Worm (Caenorhabditis elegans) whole organism, mixed stage, embryonic: Measurements from ENCODE around the gene tat-1.

ENCODE experiments used
- elt-3 ChIP-seq: fragments of 150-350 bp; optimal IDR thresholded peaks from 2 replicates; lab custom pipeline; 2014; ENCODE audit warnings: missing biosample characterization, missing genetic modification characterization
- lin-13 ChIP-seq: fragments of 150-350 bp; optimal IDR thresholded peaks from 2 replicates; lab custom pipeline; 2014; ENCODE audit warnings: missing biosample characterization, missing genetic modification characterization
- lin-32 ChIP-seq: fragments of 200-800 bp; sonication (Bioruptor generic); optimal IDR thresholded peaks from 2 replicates; lab custom pipeline; 2018; ENCODE audit warnings: mild to moderate bottlenecking, missing genetic modification characterization, missing compliant biosample characterization
- ztf-11 ChIP-seq: fragments of 150-350 bp; optimal IDR thresholded peaks from 2 replicates; lab custom pipeline; 2014; ENCODE audit warnings: missing biosample characterization, missing genetic modification characterization

DNA sequence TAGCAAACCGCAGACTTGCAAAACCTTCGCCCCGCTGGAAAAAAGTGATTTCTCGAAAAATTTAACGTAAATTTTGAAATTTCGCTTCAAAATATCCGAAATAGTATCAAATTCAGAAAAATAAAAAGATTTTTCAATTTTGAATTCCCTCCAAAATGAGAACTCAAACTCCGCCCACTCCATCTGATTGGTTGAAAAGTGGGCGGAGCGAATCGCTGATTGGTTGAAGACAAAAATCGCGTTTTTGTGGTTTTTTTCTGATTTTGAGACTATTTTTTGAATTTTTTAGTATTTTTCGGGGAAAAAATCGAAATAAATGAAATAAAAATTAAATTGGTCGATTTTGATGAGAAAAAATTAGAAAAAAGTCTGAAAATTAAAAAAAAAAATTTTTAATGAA lies 72.5 kb downstream of the tat-1 start:
- TF ChIP-seq ztf-11 (tag; lab: Kevin White, UChicago), result no peak
- TF ChIP-seq elt-3 (tag; lab: Kevin White, UChicago), result no peak
- TF ChIP-seq lin-32, result no peak
- no peak for TF ChIP-seq lin-13 (tag; lab: Kevin White, UChicago)
